Worm (Caenorhabditis elegans): Measurements from ENCODE around the gene Y73F8A.35.
"Not testable (repeated sequence)": the region's sequence is repeated elsewhere in the genome, so short reads cannot be mapped to it uniquely, and the experiment has no call there.

Gene Y73F8A.35

ce11 chrIV:15523700-15524099 is 16.0 kb downstream of the Y73F8A.35 start:
- TF ChIP-seq unc-62 (GFP tag; optimal IDR thresholded peaks at IDR 0.05) = no peak

- TF ChIP-seq unc-62 (GFP tag; optimal IDR thresholded peaks at IDR 0.05) = not testable (repeated sequence)
Measured at ce11 chrIV:15521342-15521741, 18.4 kb downstream of the Y73F8A.35 start, which contains the start of gene Y73F8A.32. TSS of gene Y73F8A.32 (minus strand) at chrIV:15521442.

- no peak for TF ChIP-seq unc-62 (GFP tag; optimal IDR thresholded peaks at IDR 0.05)
Measured at ce11 chrIV:15497263-15497662, 42.5 kb downstream of the Y73F8A.35 start, which contains the start of gene acr-24. TSS of gene acr-24 (plus strand) at chrIV:15497563.
